Fruit fly (Drosophila melanogaster) whole organism, embryonic: ENCODE results near the gene CG13081.

ENCODE experiments used
- Awh ChIP-seq: fragments of 200-800 bp; sonication (Bioruptor generic); IDR thresholded peaks from 2 replicates; pipeline ENCODE4, ENCODE4 v1.3.6; 2022; ENCODE audit warnings: missing biosample characterization, missing genetic modification characterization
- CG1024 ChIP-seq: fragments of 200-800 bp; sonication (Bioruptor generic); IDR thresholded peaks from 2 replicates; pipeline ENCODE4 v1.3.6; 2022; ENCODE audit warnings: missing biosample characterization, missing genetic modification characterization
- CG10543 ChIP-seq: fragments of 200-800 bp; sonication (Bioruptor generic); optimal IDR thresholded peaks from 3 replicates; lab custom pipeline; 2017; ENCODE audit warnings: missing biosample characterization, mild to moderate bottlenecking, missing genetic modification characterization, moderate library complexity
- CG10979 ChIP-seq: fragments of 200-800 bp; sonication (Bioruptor generic); optimal IDR thresholded peaks from 2 replicates; lab custom pipeline; 2018; ENCODE audit warnings: missing biosample characterization, mild to moderate bottlenecking, missing genetic modification characterization, moderate library complexity
- CG1233 ChIP-seq: fragments of 200-800 bp; sonication (Bioruptor generic); optimal IDR thresholded peaks from 4 replicates; lab custom pipeline; 2018; ENCODE audit warnings: missing biosample characterization, mild to moderate bottlenecking, missing genetic modification characterization
- CG15479 ChIP-seq: fragments of 200-800 bp; sonication (Bioruptor generic); optimal IDR thresholded peaks from 3 replicates; lab custom pipeline; 2019; ENCODE audit warnings: missing biosample characterization, mild to moderate bottlenecking, missing genetic modification characterization, moderate library complexity
- CG1647 ChIP-seq: fragments of 200-800 bp; sonication (Bioruptor generic); optimal IDR thresholded peaks from 3 replicates; lab custom pipeline; 2016; ENCODE audit warnings: missing biosample characterization, missing genetic modification characterization
- CG16815 ChIP-seq: fragments of 200-800 bp; sonication (Bioruptor generic); optimal IDR thresholded peaks from 3 replicates; lab custom pipeline; 2017; ENCODE audit warnings: missing biosample characterization, mild to moderate bottlenecking, missing genetic modification characterization
- CG18011 ChIP-seq: fragments of 200-800 bp; sonication (Bioruptor generic); optimal IDR thresholded peaks from 2 replicates; lab custom pipeline; 2017; ENCODE audit warnings: missing biosample characterization, missing genetic modification characterization, mild to moderate bottlenecking, moderate library complexity, missing genotype
- CG1832 ChIP-seq: fragments of 200-800 bp; sonication (Bioruptor generic); optimal IDR thresholded peaks from 2 replicates; lab custom pipeline; 2017; ENCODE audit warnings: missing biosample characterization, mild to moderate bottlenecking, missing genetic modification characterization, inconsistent platforms
- CG18476 ChIP-seq: fragments of 200-800 bp; sonication (Bioruptor generic); optimal IDR thresholded peaks from 2 replicates; lab custom pipeline; 2016; ENCODE audit warnings: missing biosample characterization, mild to moderate bottlenecking, missing genetic modification characterization
- CG30020 ChIP-seq: fragments of 200-800 bp; optimal IDR thresholded peaks from 2 replicates; lab custom pipeline; 2019; ENCODE audit warnings: missing biosample characterization, mild to moderate bottlenecking, missing genetic modification characterization, moderate library complexity
- CG31365 ChIP-seq: fragments of 200-800 bp; sonication (Bioruptor generic); optimal IDR thresholded peaks from 2 replicates; lab custom pipeline; 2018; ENCODE audit warnings: missing biosample characterization, mild to moderate bottlenecking, missing genetic modification characterization
- CG33213 ChIP-seq: fragments of 200-800 bp; sonication (Bioruptor generic); optimal IDR thresholded peaks from 3 replicates; lab custom pipeline; 2016; ENCODE audit warnings: missing biosample characterization, missing genetic modification characterization
- CG4707 ChIP-seq: fragments of 200-800 bp; sonication (Bioruptor generic); optimal IDR thresholded peaks from 2 replicates; lab custom pipeline; 2018; ENCODE audit warnings: missing biosample characterization, mild to moderate bottlenecking, missing genetic modification characterization, moderate library complexity
- CG5953 ChIP-seq: fragments of 200-800 bp; sonication (Bioruptor generic); IDR thresholded peaks from 2 replicates; pipeline ENCODE4 v1.3.6; 2022; ENCODE audit warnings: missing biosample characterization, missing genetic modification characterization
- CG6654 ChIP-seq: fragments of 200-800 bp; sonication (Bioruptor generic); optimal IDR thresholded peaks from 2 replicates; lab custom pipeline; 2017; ENCODE audit warnings: missing biosample characterization, mild to moderate bottlenecking, missing genetic modification characterization
- CG7372 ChIP-seq: fragments of 200-800 bp; sonication (Bioruptor generic); IDR thresholded peaks from 2 replicates; pipeline ENCODE4 v1.3.6; 2022; ENCODE audit warnings: missing biosample characterization, missing genetic modification characterization
- CG7556 ChIP-seq: fragments of 200-800 bp; sonication (Bioruptor generic); optimal IDR thresholded peaks from 2 replicates; lab custom pipeline; 2017; ENCODE audit warnings: missing biosample characterization, mild to moderate bottlenecking, missing genetic modification characterization
- CG7987 ChIP-seq: fragments of 200-800 bp; sonication (Bioruptor generic); optimal IDR thresholded peaks from 2 replicates; lab custom pipeline; 2018; ENCODE audit warnings: missing biosample characterization, mild to moderate bottlenecking, missing genetic modification characterization, moderate library complexity
- CG8290 ChIP-seq, 3 experiments: fragments of 200-800 bp; sonication (Bioruptor generic); optimal IDR thresholded peaks; 2 replicates each; lab custom pipeline; 2016 to 2019; ENCODE audit warnings: missing biosample characterization in 3 of 3, missing genetic modification characterization in 3 of 3, mild to moderate bottlenecking in 2 of 3, moderate library complexity in 1 of 3
- Gug ChIP-seq: fragments of 200-800 bp; sonication (Bioruptor generic); IDR thresholded peaks from 4 replicates; pipeline ENCODE4 v1.3.6; 2022; ENCODE audit warnings: missing biosample characterization, missing genetic modification characterization
- H15 ChIP-seq: fragments of 200-800 bp; sonication (Bioruptor generic); IDR thresholded peaks from 3 replicates; pipeline ENCODE4 v1.3.6; 2022; ENCODE audit warnings: missing biosample characterization, missing genetic modification characterization
- HmgZ ChIP-seq: fragments of 200-800 bp; sonication (Bioruptor generic); optimal IDR thresholded peaks from 2 replicates; lab custom pipeline; 2018; ENCODE audit warnings: missing biosample characterization, mild to moderate bottlenecking, missing genetic modification characterization
- Hr78 ChIP-seq, 2 experiments: fragments of 200-800 bp in 1 of 2; fragments of >200 bp in 1 of 2; sonication (Bioruptor generic) in 1 of 2; optimal IDR thresholded peaks; 2 replicates each; lab custom pipeline; 2017 to 2019; ENCODE audit warnings: missing biosample characterization in 2 of 2, missing genetic modification characterization in 2 of 2, mild to moderate bottlenecking in 1 of 2, moderate library complexity in 1 of 2
- Optix ChIP-seq: fragments of 200-800 bp; sonication (Bioruptor generic); IDR thresholded peaks from 3 replicates; pipeline ENCODE4 v1.3.6; 2022; ENCODE audit warnings: missing biosample characterization, missing genetic modification characterization
- Scr ChIP-seq: fragments of 200-800 bp; sonication (Bioruptor generic); IDR thresholded peaks from 2 replicates; pipeline ENCODE4 v1.3.6; 2022; ENCODE audit warnings: missing biosample characterization, missing genetic modification characterization; ENCODE audit not compliant: partially characterized antibody
- Sox102F ChIP-seq: fragments of 200-800 bp; sonication (Bioruptor generic); optimal IDR thresholded peaks from 2 replicates; lab custom pipeline; 2018; ENCODE audit warnings: missing biosample characterization, mild to moderate bottlenecking, missing genetic modification characterization, moderate library complexity
- Xbp1 ChIP-seq: fragments of 200-800 bp; sonication (Bioruptor generic); optimal IDR thresholded peaks from 3 replicates; lab custom pipeline; 2016; ENCODE audit warnings: missing biosample characterization, mild to moderate bottlenecking, missing genetic modification characterization
- YL-1 ChIP-seq: fragments of 200-800 bp; sonication (Bioruptor generic); optimal IDR thresholded peaks from 3 replicates; lab custom pipeline; 2017; ENCODE audit warnings: missing biosample characterization, mild to moderate bottlenecking, missing genetic modification characterization
- abd-A ChIP-seq: fragments of 200-800 bp; sonication (Bioruptor generic); optimal IDR thresholded peaks from 3 replicates; lab custom pipeline; 2019; ENCODE audit warnings: missing biosample characterization, mild to moderate bottlenecking, missing genetic modification characterization, moderate library complexity
- amos ChIP-seq: fragments of 200-800 bp; sonication (Bioruptor generic); IDR thresholded peaks from 2 replicates; pipeline ENCODE4 v1.3.6; 2022; ENCODE audit warnings: missing biosample characterization, missing genetic modification characterization; ENCODE audit not compliant: partially characterized antibody
- ap ChIP-seq: fragments of 200-800 bp; sonication (Bioruptor generic); IDR thresholded peaks from 2 replicates; pipeline ENCODE4 v1.3.6; 2022; ENCODE audit warnings: missing biosample characterization, missing genetic modification characterization
- cg ChIP-seq: fragments of 200-800 bp; sonication (Bioruptor generic); optimal IDR thresholded peaks from 3 replicates; lab custom pipeline; 2019; ENCODE audit warnings: missing biosample characterization, mild to moderate bottlenecking, missing genetic modification characterization, moderate library complexity
- crp ChIP-seq, 2 experiments: fragments of 200-800 bp; sonication (Bioruptor generic); optimal IDR thresholded peaks; 2 replicates in 1 of 2; 3 replicates in 1 of 2; lab custom pipeline; 2017; ENCODE audit warnings: missing biosample characterization in 2 of 2, missing genetic modification characterization in 2 of 2, mild to moderate bottlenecking in 1 of 2, moderate library complexity in 1 of 2
- dm ChIP-seq: fragments of 200-800 bp; sonication (Bioruptor generic); optimal IDR thresholded peaks from 3 replicates; lab custom pipeline; 2016; ENCODE audit warnings: missing biosample characterization, missing genetic modification characterization
- fd3F ChIP-seq: fragments of 200-800 bp; sonication (Bioruptor generic); optimal IDR thresholded peaks from 2 replicates; lab custom pipeline; 2018; ENCODE audit warnings: missing biosample characterization, mild to moderate bottlenecking, missing genetic modification characterization, moderate library complexity
- gem ChIP-seq: fragments of 200-800 bp; sonication (Bioruptor generic); optimal IDR thresholded peaks from 2 replicates; lab custom pipeline; 2019; ENCODE audit warnings: missing biosample characterization, mild to moderate bottlenecking, missing genetic modification characterization, moderate library complexity
- luna ChIP-seq: fragments of 200-800 bp; sonication (Bioruptor generic); optimal IDR thresholded peaks from 2 replicates; lab custom pipeline; 2016; ENCODE audit warnings: missing biosample characterization, missing genetic modification characterization
- nerfin-2 ChIP-seq: fragments of 200-800 bp; sonication (Bioruptor generic); IDR thresholded peaks from 2 replicates; pipeline ENCODE4 v1.3.6; 2022; ENCODE audit warnings: missing biosample characterization, missing genetic modification characterization; ENCODE audit not compliant: partially characterized antibody
- odd ChIP-seq: fragments of 200-800 bp; sonication (Bioruptor generic); optimal IDR thresholded peaks from 2 replicates; lab custom pipeline; 2017; ENCODE audit warnings: missing biosample characterization, mild to moderate bottlenecking, missing genetic modification characterization
- peb ChIP-seq: fragments of 200-800 bp; sonication (Bioruptor generic); IDR thresholded peaks from 2 replicates; pipeline ENCODE4 v1.3.6; 2022; ENCODE audit warnings: missing biosample characterization, missing genetic modification characterization
- pros ChIP-seq: fragments of 200-800 bp; sonication (Bioruptor generic); optimal IDR thresholded peaks from 3 replicates; lab custom pipeline; 2019; ENCODE audit warnings: missing biosample characterization, mild to moderate bottlenecking, missing genetic modification characterization, moderate library complexity
- ranshi ChIP-seq: fragments of 200-800 bp; sonication (Bioruptor generic); IDR thresholded peaks from 2 replicates; pipeline ENCODE4 v1.3.6; 2022; ENCODE audit warnings: missing biosample characterization, missing genetic modification characterization
- repo ChIP-seq: fragments of 200-800 bp; sonication (Bioruptor generic); optimal IDR thresholded peaks from 2 replicates; lab custom pipeline; 2016; ENCODE audit warnings: missing biosample characterization, missing genetic modification characterization
- tio ChIP-seq: fragments of 200-800 bp; sonication (Bioruptor generic); optimal IDR thresholded peaks from 2 replicates; lab custom pipeline; 2017; ENCODE audit warnings: missing biosample characterization, missing genetic modification characterization, inconsistent platforms
- toy ChIP-seq: fragments of 200-800 bp; sonication (Bioruptor generic); IDR thresholded peaks from 2 replicates; pipeline ENCODE4 v1.3.6; 2022; ENCODE audit warnings: missing biosample characterization, missing genetic modification characterization
- usp ChIP-seq: fragments of >200 bp; optimal IDR thresholded peaks from 2 replicates; lab custom pipeline; 2017; ENCODE audit warnings: missing biosample characterization, missing genetic modification characterization
- zen ChIP-seq: fragments of 200-800 bp; sonication (Bioruptor generic); optimal IDR thresholded peaks from 3 replicates; lab custom pipeline; 2018; ENCODE audit warnings: missing biosample characterization, mild to moderate bottlenecking, missing genetic modification characterization, moderate library complexity

CG13081 gene

dm6 chr2L:19582185-19582584, 41.8 kb downstream of the CG13081 start, which contains the start of gene Hakai (continued):
- TF ChIP-seq CG1233 (GFP tag; lab: Kevin White, UChicago) (no peak), ap (GFP tag; lab: Robert Waterston, UW) (no peak), YL-1 (GFP tag; lab: Kevin White, UChicago) (peak; percentile 80), Hr78 (GFP tag; optimal IDR thresholded peaks at IDR 0.05; lab: Kevin White, UChicago) (no peak), Awh (no peak), CG10979 (tag; lab: Kevin White, UChicago) (peak; percentile 41), CG31365 (tag; lab: Kevin White, UChicago) (no peak), tio (no peak), gem (peak; percentile 36), odd (GFP tag; lab: Kevin White, UChicago) (no peak), ranshi (GFP tag; lab: Robert Waterston, UW) (peak; percentile 82), CG7372 (GFP tag; lab: Robert Waterston, UW) (peak; percentile 46; the same call in 1 of the 2 replicates), amos (peak; percentile 54), CG7556 (GFP tag; lab: Kevin White, UChicago) (peak; percentile 14), CG8290 (GFP tag; optimal IDR thresholded peaks at IDR 0.05; lab: Kevin White, UChicago) (peak; percentile 65), CG8290 (tag; optimal IDR thresholded peaks at IDR 0.05; lab: Kevin White, UChicago) (peak; percentile 5 to 54), fd3F (GFP tag; lab: Kevin White, UChicago) (peak; percentile 10), pros (GFP tag; lab: Kevin White, UChicago) (no peak), CG16815 (GFP tag; lab: Kevin White, UChicago) (no peak), peb (peak; percentile 51), CG4707 (GFP tag; lab: Kevin White, UChicago) (no peak), Optix (peak; percentile 46; the same call in 1 of the 3 replicates), repo (GFP tag; lab: Kevin White, UChicago) (peak; percentile 77), CG1647 (GFP tag; lab: Kevin White, UChicago) (peak; percentile 72), toy (no peak), CG6654 (GFP tag; lab: Kevin White, UChicago) (no peak), CG30020 (tag; lab: Kevin White, UChicago) (peak; percentile 33), Sox102F (peak; percentile 27), Xbp1 (GFP tag; lab: Kevin White, UChicago) (peak; percentile 81), CG10543 (GFP tag; lab: Kevin White, UChicago) (peak; percentile 30), CG18476 (peak; percentile 24), Scr (GFP tag; lab: Robert Waterston, UW) (peak; percentile 59), luna (GFP tag; lab: Kevin White, UChicago) (peak; percentile 25), H15 (GFP tag; lab: Robert Waterston, UW) (no peak; the same call in 2 of the 3 replicates), dm (GFP tag; lab: Kevin White, UChicago) (peak; percentile 62), zen (tag; lab: Kevin White, UChicago) (no peak), CG33213 (GFP tag; lab: Kevin White, UChicago) (peak; percentile 68), CG5953 (GFP tag; lab: Robert Waterston, UW) (no peak), nerfin-2 (GFP tag; lab: Robert Waterston, UW) (peak; percentile 33; the same call in 1 of the 2 replicates), HmgZ (tag; lab: Kevin White, UChicago) (peak; percentile 57), CG1024 (peak; percentile 12; the same call in 1 of the 2 replicates), cg (GFP tag; lab: Kevin White, UChicago) (no peak), Gug (GFP tag; lab: Robert Waterston, UW) (peak; percentile 83), usp (GFP tag; lab: Kevin White, UChicago) (no peak), crp (GFP tag; optimal IDR thresholded peaks at IDR 0.05; lab: Kevin White, UChicago) (peak in 1 of 2 experiments; percentile 72), CG15479 (no peak), abd-A (tag; lab: Kevin White, UChicago) (no peak), CG18011 (GFP tag; lab: Kevin White, UChicago) (peak; percentile 27), CG1832 (GFP tag; lab: Kevin White, UChicago) (peak; percentile 13), CG7987 (GFP tag; lab: Kevin White, UChicago) (no peak)
